Fruit fly (Drosophila melanogaster) whole organism, embryonic: ENCODE data around the gene Arp8.

ENCODE experiments used
- CG10267 ChIP-seq: fragments of 200-800 bp; sonication (Bioruptor generic); optimal IDR thresholded peaks from 2 replicates; lab custom pipeline; 2018; ENCODE audit warnings: missing biosample characterization, mild to moderate bottlenecking, missing genetic modification characterization, moderate library complexity
- CG1233 ChIP-seq: fragments of 200-800 bp; sonication (Bioruptor generic); optimal IDR thresholded peaks from 4 replicates; lab custom pipeline; 2018; ENCODE audit warnings: missing biosample characterization, mild to moderate bottlenecking, missing genetic modification characterization
- CG12744 ChIP-seq: fragments of 200-800 bp; sonication (Bioruptor generic); optimal IDR thresholded peaks from 2 replicates; lab custom pipeline; 2016; ENCODE audit warnings: missing biosample characterization, missing genetic modification characterization
- CG12942 ChIP-seq: fragments of 200-800 bp; sonication (Bioruptor generic); optimal IDR thresholded peaks from 3 replicates; lab custom pipeline; 2016; ENCODE audit warnings: missing biosample characterization, missing genetic modification characterization
- CG13775 ChIP-seq: fragments of 200-800 bp; sonication (Bioruptor generic); optimal IDR thresholded peaks from 3 replicates; lab custom pipeline; 2017; ENCODE audit warnings: missing biosample characterization, mild to moderate bottlenecking, missing genetic modification characterization
- CG15073 ChIP-seq: fragments of 200-800 bp; sonication (Bioruptor generic); optimal IDR thresholded peaks from 2 replicates; lab custom pipeline; 2016; ENCODE audit warnings: missing biosample characterization, missing genetic modification characterization
- CG31388 ChIP-seq: fragments of 200-800 bp; sonication (Bioruptor generic); optimal IDR thresholded peaks from 2 replicates; lab custom pipeline; 2016; ENCODE audit warnings: missing biosample characterization, missing genetic modification characterization
- CG4404 ChIP-seq: fragments of 200-800 bp; sonication (Bioruptor generic); IDR thresholded peaks from 2 replicates; pipeline ENCODE4 v1.3.6; 2022; ENCODE audit warnings: missing biosample characterization, missing genetic modification characterization
- CG5245 ChIP-seq: fragments of 200-800 bp; sonication (Bioruptor generic); optimal IDR thresholded peaks from 3 replicates; lab custom pipeline; 2016; ENCODE audit warnings: missing biosample characterization, missing genetic modification characterization
- CG5953 ChIP-seq: fragments of 200-800 bp; sonication (Bioruptor generic); IDR thresholded peaks from 2 replicates; pipeline ENCODE4 v1.3.6; 2022; ENCODE audit warnings: missing biosample characterization, missing genetic modification characterization
- CG6854 ChIP-seq: fragments of 200-800 bp; sonication (Bioruptor generic); optimal IDR thresholded peaks from 3 replicates; lab custom pipeline; 2017; ENCODE audit warnings: missing biosample characterization, mild to moderate bottlenecking, missing genetic modification characterization
- CG7372 ChIP-seq: fragments of 200-800 bp; sonication (Bioruptor generic); IDR thresholded peaks from 2 replicates; pipeline ENCODE4 v1.3.6; 2022; ENCODE audit warnings: missing biosample characterization, missing genetic modification characterization
- CG7786 ChIP-seq: fragments of 200-800 bp; sonication (Bioruptor generic); optimal IDR thresholded peaks from 2 replicates; lab custom pipeline; 2016; ENCODE audit warnings: missing biosample characterization, missing genetic modification characterization
- CG7928 ChIP-seq: fragments of 200-800 bp; sonication (Bioruptor generic); optimal IDR thresholded peaks from 2 replicates; lab custom pipeline; 2017; ENCODE audit warnings: missing biosample characterization, mild to moderate bottlenecking, missing genetic modification characterization
- CrebB ChIP-seq: fragments of 200-800 bp; sonication (Bioruptor generic); optimal IDR thresholded peaks from 3 replicates; lab custom pipeline; 2018; ENCODE audit warnings: missing biosample characterization, mild to moderate bottlenecking, missing genetic modification characterization
- Dbx ChIP-seq: fragments of 200-800 bp; sonication (Bioruptor generic); IDR thresholded peaks from 3 replicates; pipeline ENCODE4 v1.3.6; 2022; ENCODE audit warnings: missing biosample characterization, missing genetic modification characterization
- Dip3 ChIP-seq: fragments of 200-800 bp; sonication (Bioruptor generic); optimal IDR thresholded peaks from 3 replicates; lab custom pipeline; 2016; ENCODE audit warnings: missing biosample characterization, missing genetic modification characterization
- Dref ChIP-seq: fragments of 200-800 bp; sonication (Bioruptor generic); IDR thresholded peaks from 2 replicates; pipeline ENCODE4 v1.3.6; 2022; ENCODE audit warnings: missing biosample characterization, missing genetic modification characterization
- E2f1 ChIP-seq: fragments of 200-800 bp; sonication (Bioruptor generic); IDR thresholded peaks from 2 replicates; pipeline ENCODE4 v1.3.6; 2022; ENCODE audit warnings: missing biosample characterization, missing genetic modification characterization
- E2f2 ChIP-seq: fragments of 200-800 bp; sonication (Bioruptor generic); IDR thresholded peaks from 2 replicates; pipeline ENCODE4 v1.3.6; 2022; ENCODE audit warnings: missing biosample characterization, missing genetic modification characterization
- HmgD ChIP-seq: fragments of 200-800 bp; sonication (Bioruptor generic); optimal IDR thresholded peaks from 3 replicates; lab custom pipeline; 2016; ENCODE audit warnings: missing biosample characterization, missing genetic modification characterization
- HmgZ ChIP-seq: fragments of 200-800 bp; sonication (Bioruptor generic); optimal IDR thresholded peaks from 2 replicates; lab custom pipeline; 2018; ENCODE audit warnings: missing biosample characterization, mild to moderate bottlenecking, missing genetic modification characterization
- Hr39 ChIP-seq: fragments of >200 bp; optimal IDR thresholded peaks from 2 replicates; lab custom pipeline; 2017
- Jarid2 ChIP-seq: fragments of 200-800 bp; sonication (Bioruptor generic); optimal IDR thresholded peaks from 3 replicates; lab custom pipeline; 2017; ENCODE audit warnings: mild to moderate bottlenecking, missing biosample characterization, missing genetic modification reagents, missing genetic modification characterization
- Oli ChIP-seq: fragments of 200-800 bp; sonication (Bioruptor generic); optimal IDR thresholded peaks from 2 replicates; lab custom pipeline; 2018; ENCODE audit warnings: missing biosample characterization, mild to moderate bottlenecking, missing genetic modification characterization, moderate library complexity
- Opbp ChIP-seq: fragments of 200-800 bp; sonication (Bioruptor generic); IDR thresholded peaks from 3 replicates; pipeline ENCODE4 v1.3.6; 2022; ENCODE audit warnings: missing biosample characterization, missing genetic modification characterization; ENCODE audit not compliant: partially characterized antibody
- Rx ChIP-seq: fragments of 200-800 bp; sonication (Bioruptor generic); IDR thresholded peaks from 2 replicates; pipeline ENCODE4 v1.3.6; 2022; ENCODE audit warnings: missing biosample characterization, missing genetic modification characterization
- Sin3A ChIP-seq: fragments of >200 bp; optimal IDR thresholded peaks from 2 replicates; lab custom pipeline; 2018
- Sry-δ ChIP-seq: fragments of 200-800 bp; sonication (Bioruptor generic); optimal IDR thresholded peaks from 2 replicates; lab custom pipeline; 2016; ENCODE audit warnings: missing biosample characterization, missing genetic modification characterization
- Tbp ChIP-seq: fragments of >200 bp; optimal IDR thresholded peaks from 2 replicates; lab custom pipeline; 2018; ENCODE audit warnings: missing biosample characterization, missing genetic modification characterization
- ap ChIP-seq: fragments of 200-800 bp; sonication (Bioruptor generic); IDR thresholded peaks from 2 replicates; pipeline ENCODE4 v1.3.6; 2022; ENCODE audit warnings: missing biosample characterization, missing genetic modification characterization
- ase ChIP-seq: fragments of 200-800 bp; sonication (Bioruptor generic); IDR thresholded peaks from 3 replicates; pipeline ENCODE4 v1.3.6; 2022; ENCODE audit warnings: missing biosample characterization, missing genetic modification characterization
- bab2 ChIP-seq: fragments of 200-800 bp; sonication (Bioruptor generic); optimal IDR thresholded peaks from 2 replicates; lab custom pipeline; 2016; ENCODE audit warnings: missing biosample characterization, missing genetic modification characterization
- chif ChIP-seq, 2 experiments: fragments of 200-800 bp; sonication (Bioruptor generic); optimal IDR thresholded peaks; 3 replicates each; lab custom pipeline; 2016; ENCODE audit warnings: missing biosample characterization in 2 of 2, missing genetic modification characterization in 2 of 2
- ci ChIP-seq: fragments of 200-800 bp; sonication (Bioruptor generic); IDR thresholded peaks from 3 replicates; pipeline ENCODE4 v1.3.6; 2022; ENCODE audit warnings: missing biosample characterization, missing genetic modification characterization
- dmrt11E ChIP-seq: fragments of 200-800 bp; sonication (Bioruptor generic); optimal IDR thresholded peaks from 3 replicates; lab custom pipeline; 2018; ENCODE audit warnings: missing biosample characterization, mild to moderate bottlenecking, missing genetic modification characterization, moderate library complexity
- fd96Cb ChIP-seq: fragments of 200-800 bp; sonication (Bioruptor generic); optimal IDR thresholded peaks from 2 replicates; lab custom pipeline; 2018; ENCODE audit warnings: missing biosample characterization, mild to moderate bottlenecking, missing genetic modification characterization, moderate library complexity
- gcm2 ChIP-seq: fragments of 200-800 bp; sonication (Bioruptor generic); optimal IDR thresholded peaks from 2 replicates; lab custom pipeline; 2016; ENCODE audit warnings: missing biosample characterization, missing genetic modification characterization
- hkb ChIP-seq, 2 experiments: fragments of 200-800 bp in 1 of 2; fragments of >200 bp in 1 of 2; sonication (Bioruptor generic) in 1 of 2; IDR thresholded peaks in 1 of 2; optimal IDR thresholded peaks in 1 of 2; 2 replicates each; pipeline versions ENCODE4 v1.3.6 to Lab custom; 2017 to 2022; ENCODE audit warnings: missing biosample characterization in 1 of 2, missing genetic modification characterization in 1 of 2
- jing ChIP-seq: fragments of 200-800 bp; sonication (Bioruptor generic); optimal IDR thresholded peaks from 2 replicates; lab custom pipeline; 2018; ENCODE audit warnings: missing biosample characterization, mild to moderate bottlenecking, missing genetic modification characterization
- mam ChIP-seq: fragments of 200-800 bp; sonication (Bioruptor generic); optimal IDR thresholded peaks from 3 replicates; lab custom pipeline; 2016; ENCODE audit warnings: missing biosample characterization, missing genetic modification characterization
- mirr ChIP-seq: fragments of 200-800 bp; sonication (Bioruptor generic); optimal IDR thresholded peaks from 3 replicates; lab custom pipeline; 2018; ENCODE audit warnings: missing biosample characterization, mild to moderate bottlenecking, missing genetic modification characterization
- mld ChIP-seq: fragments of 200-800 bp; sonication (Bioruptor generic); IDR thresholded peaks from 3 replicates; pipeline ENCODE4 v1.3.6; 2022; ENCODE audit warnings: missing biosample characterization, missing genetic modification characterization; ENCODE audit not compliant: partially characterized antibody
- odd ChIP-seq: fragments of 200-800 bp; sonication (Bioruptor generic); optimal IDR thresholded peaks from 2 replicates; lab custom pipeline; 2017; ENCODE audit warnings: missing biosample characterization, mild to moderate bottlenecking, missing genetic modification characterization
- pita ChIP-seq: fragments of 200-800 bp; sonication (Bioruptor generic); optimal IDR thresholded peaks from 2 replicates; lab custom pipeline; 2017; ENCODE audit warnings: missing biosample characterization, mild to moderate bottlenecking, missing genetic modification characterization
- pnt ChIP-seq: fragments of 200-800 bp; sonication (Bioruptor generic); optimal IDR thresholded peaks from 3 replicates; lab custom pipeline; 2016; ENCODE audit warnings: missing biosample characterization, missing genetic modification characterization
- psq ChIP-seq: fragments of 200-800 bp; sonication (Bioruptor generic); optimal IDR thresholded peaks from 2 replicates; lab custom pipeline; 2017; ENCODE audit warnings: missing biosample characterization, missing genetic modification characterization
- sna ChIP-seq: fragments of 200-800 bp; sonication (Bioruptor generic); IDR thresholded peaks from 2 replicates; pipeline ENCODE4 v1.3.6; 2022; ENCODE audit warnings: missing biosample characterization, missing genetic modification characterization; ENCODE audit not compliant: partially characterized antibody
- stc ChIP-seq: fragments of 200-800 bp; sonication (Bioruptor generic); IDR thresholded peaks from 2 replicates; pipeline ENCODE4 v1.3.6; 2022; ENCODE audit warnings: missing biosample characterization, missing genetic modification characterization
- tap ChIP-seq: fragments of 200-800 bp; optimal IDR thresholded peaks from 3 replicates; lab custom pipeline; 2019; ENCODE audit warnings: missing biosample characterization, mild to moderate bottlenecking, missing genetic modification characterization, moderate library complexity
- twi ChIP-seq: fragments of 200-800 bp; optimal IDR thresholded peaks from 2 replicates; lab custom pipeline; 2019; ENCODE audit warnings: missing biosample characterization, mild to moderate bottlenecking, missing genetic modification characterization, moderate library complexity
- z ChIP-seq: fragments of 200-800 bp; sonication (Bioruptor generic); IDR thresholded peaks from 3 replicates; pipeline ENCODE4 v1.3.6; 2022; ENCODE audit warnings: missing biosample characterization, missing genetic modification characterization
- zen2 ChIP-seq: fragments of 200-800 bp; sonication (Bioruptor generic); IDR thresholded peaks from 3 replicates; pipeline ENCODE4 v1.3.6; 2022; ENCODE audit warnings: missing biosample characterization, missing genetic modification characterization; ENCODE audit not compliant: partially characterized antibody

The Arp8 gene

DNA sequence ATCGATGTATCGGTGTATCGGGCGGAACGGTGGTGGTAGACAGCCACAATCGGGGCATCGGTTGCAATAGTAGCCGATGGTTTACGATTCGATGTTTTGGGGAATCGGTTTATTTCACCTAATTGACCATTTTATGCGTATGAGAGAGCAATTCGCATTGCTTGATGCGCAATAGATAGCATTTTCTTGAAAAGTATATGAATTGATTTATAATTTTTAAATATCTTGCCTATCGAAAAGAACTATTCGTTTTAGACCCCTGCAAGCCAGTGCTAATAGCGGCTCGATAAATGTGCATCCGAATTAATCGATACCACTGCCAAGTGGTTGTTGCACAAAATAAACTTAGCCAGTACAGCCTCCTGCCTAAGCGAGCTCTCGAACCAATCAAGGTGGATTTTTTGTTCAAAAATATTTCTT is 26.6 kb upstream of the Arp8 start, which contains the start of gene mnb (continued):
- TF ChIP-seq fd96Cb (tag; lab: Kevin White, UChicago), result no peak
- TF ChIP-seq pita (GFP tag; lab: Kevin White, UChicago), result peak; percentile 88
- peak; percentile 83 for TF ChIP-seq E2f2 (GFP tag; lab: Robert Waterston, UW)
- peak; percentile 29 for TF ChIP-seq HmgD
- TF ChIP-seq CG5953 (GFP tag; lab: Robert Waterston, UW), result no peak
- TF ChIP-seq CG31388 (GFP tag; lab: Kevin White, UChicago), result no peak
- TF ChIP-seq Jarid2, result no peak
- no peak for TF ChIP-seq CG13775
- TF ChIP-seq Dref (GFP tag; lab: Robert Waterston, UW), result peak; percentile 80
- TF ChIP-seq CG7786 (GFP tag; lab: Kevin White, UChicago), result no peak
- peak; percentile 85 for TF ChIP-seq hkb (optimal IDR thresholded peaks at IDR 0.05; lab: Kevin White, UChicago)
- no peak for TF ChIP-seq hkb (GFP tag; IDR thresholded peaks at IDR 0.05; lab: Robert Waterston, UW)
- TF ChIP-seq odd (GFP tag; lab: Kevin White, UChicago), result no peak
- peak; percentile 98 for TF ChIP-seq mld
- TF ChIP-seq Sin3A (lab: Kevin White, UChicago), result peak; percentile 97
- no peak for TF ChIP-seq CG4404
- no peak for TF ChIP-seq Oli (tag; lab: Kevin White, UChicago)
- TF ChIP-seq CG7928, result no peak
- no peak for TF ChIP-seq chif (GFP tag; optimal IDR thresholded peaks at IDR 0.05; lab: Kevin White, UChicago)
- TF ChIP-seq CG1233 (GFP tag; lab: Kevin White, UChicago), result no peak
- no peak for TF ChIP-seq ap (GFP tag; lab: Robert Waterston, UW)
- TF ChIP-seq HmgZ (tag; lab: Kevin White, UChicago), result no peak
- TF ChIP-seq CG12744 (GFP tag; lab: Kevin White, UChicago), result no peak
- no peak for TF ChIP-seq tap
- no peak for TF ChIP-seq CG12942 (GFP tag; lab: Kevin White, UChicago)
- no peak for TF ChIP-seq Rx (GFP tag; lab: Robert Waterston, UW)
- no peak for TF ChIP-seq twi (tag; lab: Kevin White, UChicago)
- no peak for TF ChIP-seq CG7372 (GFP tag; lab: Robert Waterston, UW)
- TF ChIP-seq zen2 (GFP tag; lab: Robert Waterston, UW), result peak; percentile 97
- no peak for TF ChIP-seq jing (GFP tag; lab: Kevin White, UChicago)
- no peak for TF ChIP-seq CG15073 (GFP tag; lab: Kevin White, UChicago)
- TF ChIP-seq gcm2 (GFP tag; lab: Kevin White, UChicago), result no peak
- peak; percentile 96 for TF ChIP-seq Sry-δ
- no peak for TF ChIP-seq ase (GFP tag; lab: Robert Waterston, UW)
- TF ChIP-seq CrebB (tag; lab: Kevin White, UChicago), result no peak
- TF ChIP-seq stc (GFP tag; lab: Robert Waterston, UW), result no peak
- peak; percentile 4 for TF ChIP-seq bab2 (GFP tag; lab: Kevin White, UChicago)
- no peak for TF ChIP-seq Dbx (GFP tag; lab: Robert Waterston, UW)
- TF ChIP-seq dmrt11E (tag; lab: Kevin White, UChicago), result no peak
- no peak for TF ChIP-seq psq (GFP tag; lab: Kevin White, UChicago)
- TF ChIP-seq pnt (GFP tag; lab: Kevin White, UChicago), result no peak
- no peak for TF ChIP-seq CG6854 (GFP tag; lab: Kevin White, UChicago)
- no peak for TF ChIP-seq Hr39 (lab: Kevin White, UChicago)
- no peak for TF ChIP-seq Tbp (GFP tag; lab: Kevin White, UChicago)
- peak; percentile 98 for TF ChIP-seq Opbp
- no peak for TF ChIP-seq ci (GFP tag; lab: Robert Waterston, UW)
- peak; percentile 46 for TF ChIP-seq CG10267
- TF ChIP-seq CG5245, result no peak
- no peak for TF ChIP-seq Dip3 (GFP tag; lab: Kevin White, UChicago)
- no peak for TF ChIP-seq z (GFP tag; lab: Robert Waterston, UW)
- peak; percentile 99 for TF ChIP-seq sna (GFP tag; lab: Robert Waterston, UW)
- peak; percentile 48 for TF ChIP-seq mam (GFP tag; lab: Kevin White, UChicago)
- no peak for TF ChIP-seq E2f1 (GFP tag; lab: Robert Waterston, UW)
- TF ChIP-seq mirr (GFP tag; lab: Kevin White, UChicago), result no peak
